Fruit fly (Drosophila melanogaster): ENCODE measurements around the gene alt.

dm6 chr3R:17705140-17705539 is 22.8 kb upstream of the alt start:
- TF ChIP-seq Sin3A (optimal IDR thresholded peaks at IDR 0.05) (no peak), Myc (optimal IDR thresholded peaks at IDR 0.05) (no peak), h (optimal IDR thresholded peaks at IDR 0.05) (no peak), psq (optimal IDR thresholded peaks at IDR 0.05) (no peak)

All from Kc167 (cell line).